Worm (Caenorhabditis elegans) whole organism, L3 larva: ENCODE data around the gene D2089.8.

Experiments
- lin-15B ChIP-seq: fragments of 150-350 bp; optimal IDR thresholded peaks from 2 replicates; lab custom pipeline; 2014; ENCODE audit warnings: missing biosample characterization, missing genetic modification characterization
- lin-39 ChIP-seq: fragments of 150-350 bp; optimal IDR thresholded peaks from 2 replicates; lab custom pipeline; 2018; ENCODE audit warnings: missing biosample characterization, missing genetic modification reagents, missing genetic modification characterization
- nhr-11 ChIP-seq: fragments of 150-350 bp; optimal IDR thresholded peaks from 2 replicates; lab custom pipeline; 2014; ENCODE audit warnings: missing biosample characterization, missing genetic modification characterization
- nhr-77 ChIP-seq: fragments of 150-350 bp; optimal IDR thresholded peaks from 2 replicates; lab custom pipeline; 2014; ENCODE audit warnings: missing biosample characterization, missing genetic modification characterization

- TF ChIP-seq lin-15B (tag; lab: Kevin White, UChicago) (no peak), nhr-11 (no peak), lin-39 (no peak), nhr-77 (tag; lab: Kevin White, UChicago) (no peak)
Observed at ce11 chrII:10662279-10662678, 302 bp downstream of the D2089.8 start.
